Worm (Caenorhabditis elegans): ENCODE data around the gene ilys-5.
A peak's percentile ranks its signal among the peaks of the same experiment; 100 is the strongest.

The ilys-5 gene

ce11 chrX:6538068-6538467, 1.4 kb upstream of the ilys-5 start:
- TF ChIP-seq nhr-28 (tag; optimal IDR thresholded peaks at IDR 0.05) = peak; percentile 19
- no peak for TF ChIP-seq ctbp-1 (GFP tag; IDR thresholded peaks at IDR 0.05)
- TF ChIP-seq ama-1 (optimal IDR thresholded peaks at IDR 0.05) = no peak
- no peak for TF ChIP-seq daf-16 (GFP tag; optimal IDR thresholded peaks at IDR 0.05)
- peak; percentile 59 for TF ChIP-seq daf-16 (tag; optimal IDR thresholded peaks at IDR 0.05)
- no peak for TF ChIP-seq madf-9 (GFP tag; conservative IDR thresholded peaks at IDR 0.05)
- no peak for TF ChIP-seq unc-130 (GFP tag; optimal IDR thresholded peaks at IDR 0.05)
- peak; percentile 68 for TF ChIP-seq hlh-11 (tag; optimal IDR thresholded peaks at IDR 0.05)
- TF ChIP-seq dmd-6 (GFP tag; IDR thresholded peaks at IDR 0.05) = peak; percentile 75
- peak; percentile 64 for TF ChIP-seq dve-1 (tag; optimal IDR thresholded peaks at IDR 0.05; ENCODE audit: insufficient read depth)
- peak; percentile 33 for TF ChIP-seq mxl-3 (GFP tag; optimal IDR thresholded peaks at IDR 0.05)
- peak; percentile 36 for TF ChIP-seq pqm-1 (tag; optimal IDR thresholded peaks at IDR 0.05)
- no peak for TF ChIP-seq ceh-62 (tag; optimal IDR thresholded peaks at IDR 0.05)
- no peak for TF ChIP-seq lin-1 (GFP tag; IDR thresholded peaks at IDR 0.05)

ce11 chrX:6533038-6533437, 3.6 kb downstream of the ilys-5 start:
- TF ChIP-seq egl-43 (GFP tag; IDR thresholded peaks at IDR 0.05) (no peak), F37D6.2 (tag; optimal IDR thresholded peaks at IDR 0.05) (no peak), dmd-6 (GFP tag; IDR thresholded peaks at IDR 0.05) (peak; percentile 73), lin-38 (GFP tag; IDR thresholded peaks at IDR 0.05) (peak; percentile 37; the same call in 1 of the 2 replicates), skn-1 (tag; optimal IDR thresholded peaks at IDR 0.05) (no peak), T20F7.1 (GFP tag; optimal IDR thresholded peaks at IDR 0.05) (peak; percentile 2), dve-1 (tag; optimal IDR thresholded peaks at IDR 0.05; ENCODE audit: insufficient read depth) (peak; percentile 61), mdt-29 (GFP tag; IDR thresholded peaks at IDR 0.05) (0 out of 2 replicates have a peak, but pooled peaks have one; percentile 30), fos-1 (tag; optimal IDR thresholded peaks at IDR 0.05) (no peak), jun-1 (tag; optimal IDR thresholded peaks at IDR 0.05) (no peak)

ce11 chrX:6531896-6532295, 4.7 kb downstream of the ilys-5 start:
- TF ChIP-seq tag-97 (GFP tag; IDR thresholded peaks at IDR 0.05) = no peak
- no peak for TF ChIP-seq nhr-41 (GFP tag; IDR thresholded peaks at IDR 0.05)
- no peak for TF ChIP-seq rbr-2 (tag; optimal IDR thresholded peaks at IDR 0.05)
- no peak for TF ChIP-seq zfp-2 (tag; optimal IDR thresholded peaks at IDR 0.05)
- TF ChIP-seq dmd-8 (GFP tag; IDR thresholded peaks at IDR 0.05) = no peak
- no peak for TF ChIP-seq snpc-4 (tag; optimal IDR thresholded peaks at IDR 0.05)
- TF ChIP-seq F10B5.3 (tag; optimal IDR thresholded peaks at IDR 0.05) = no peak
- no peak for TF ChIP-seq saeg-2 (GFP tag; IDR thresholded peaks at IDR 0.05)
- TF ChIP-seq zag-1 (tag; optimal IDR thresholded peaks at IDR 0.05) = no peak

- no peak for TF ChIP-seq pha-4 (GFP tag; IDR thresholded peaks at IDR 0.05)
- TF ChIP-seq pha-4 (tag; optimal IDR thresholded peaks at IDR 0.05) = no peak
- peak; percentile 70 for TF ChIP-seq pqm-1 (tag; optimal IDR thresholded peaks at IDR 0.05)
- peak; percentile 49 for TF ChIP-seq nhr-48 (tag; optimal IDR thresholded peaks at IDR 0.05)
- TF ChIP-seq zfp-3 (GFP tag; conservative IDR thresholded peaks at IDR 0.05) = no peak
- TF ChIP-seq aly-2 (tag; optimal IDR thresholded peaks at IDR 0.05) = no peak
- TF ChIP-seq T20F7.1 (GFP tag; optimal IDR thresholded peaks at IDR 0.05) = peak; percentile 39
- peak in 1 of 2 experiments; percentile 1 for TF ChIP-seq mdl-1 (tag; optimal IDR thresholded peaks at IDR 0.05)
- TF ChIP-seq nhr-41 (GFP tag; IDR thresholded peaks at IDR 0.05) = no peak
- no peak for TF ChIP-seq gei-8 (GFP tag; optimal IDR thresholded peaks at IDR 0.05)
- no peak for TF ChIP-seq madf-5 (GFP tag; IDR thresholded peaks at IDR 0.05)
- peak; percentile 85 for TF ChIP-seq dve-1 (tag; optimal IDR thresholded peaks at IDR 0.05; ENCODE audit: insufficient read depth)
- peak; percentile 93 for TF ChIP-seq dmd-6 (GFP tag; IDR thresholded peaks at IDR 0.05)
- peak; percentile 38 for TF ChIP-seq nhr-28 (tag; optimal IDR thresholded peaks at IDR 0.05)
- no peak for TF ChIP-seq F49E8.2 (tag; optimal IDR thresholded peaks at IDR 0.05; ENCODE audit: borderline replicate concordance)
- TF ChIP-seq Y5F2A.4 (GFP tag; optimal IDR thresholded peaks at IDR 0.05) = no peak
- no peak for TF ChIP-seq egl-27 (tag; optimal IDR thresholded peaks at IDR 0.05)
- TF ChIP-seq daf-8 (GFP tag; IDR thresholded peaks at IDR 0.05) = no peak
- TF ChIP-seq ama-1 (optimal IDR thresholded peaks at IDR 0.05) = no peak
- peak in 1 of 2 experiments; percentile 53 for TF ChIP-seq daf-16 (GFP tag; optimal IDR thresholded peaks at IDR 0.05)
- peak; percentile 45 for TF ChIP-seq daf-16 (tag; optimal IDR thresholded peaks at IDR 0.05)
- 0 out of 2 replicates have a peak, but pooled peaks have one; percentile 58 for TF ChIP-seq php-3 (GFP tag; IDR thresholded peaks at IDR 0.05)
- TF ChIP-seq hlh-11 (tag; optimal IDR thresholded peaks at IDR 0.05) = peak; percentile 75
- 0 out of 2 replicates have a peak, but pooled peaks have one; percentile 45 for TF ChIP-seq lin-1 (GFP tag; IDR thresholded peaks at IDR 0.05)
- TF ChIP-seq nhr-237 (tag; optimal IDR thresholded peaks at IDR 0.05) = no peak
- 0 out of 2 replicates have a peak, but pooled peaks have one; percentile 54 for TF ChIP-seq tra-1 (GFP tag; IDR thresholded peaks at IDR 0.05)
Measured at ce11 chrX:6530591-6530990, 6.0 kb downstream of the ilys-5 start.
